Fruit fly (Drosophila melanogaster) whole organism, wandering third instar larva: ENCODE data around the gene Pten.

Source experiments
- CrebA ChIP-seq: fragments of 200-800 bp; sonication (Bioruptor generic); optimal IDR thresholded peaks from 2 replicates; lab custom pipeline; 2016; ENCODE audit warnings: missing biosample characterization, mild to moderate bottlenecking, missing genetic modification characterization, borderline replicate concordance
- Dfd ChIP-seq: fragments of >200 bp; optimal IDR thresholded peaks from 2 replicates; lab custom pipeline; 2017; ENCODE audit warnings: missing biosample characterization, missing genetic modification characterization
- Dif ChIP-seq: fragments of 200-275, 200-300 bp; sonication (Bioruptor generic); optimal IDR thresholded peaks from 2 replicates; lab custom pipeline; 2018; ENCODE audit warnings: missing biosample characterization, missing genetic modification characterization; ENCODE audit not compliant: partially characterized antibody
- GATAd ChIP-seq: sonication (Bioruptor generic); optimal IDR thresholded peaks from 2 replicates; lab custom pipeline; 2016; ENCODE audit warnings: missing biosample characterization, missing genetic modification characterization
- HLH106 ChIP-seq: fragments of 200-800 bp; optimal IDR thresholded peaks from 3 replicates; lab custom pipeline; 2019; ENCODE audit warnings: missing biosample characterization, mild to moderate bottlenecking, missing genetic modification characterization, moderate library complexity
- Hnf4 ChIP-seq: fragments of 200-800 bp; sonication (Bioruptor generic); optimal IDR thresholded peaks from 2 replicates; lab custom pipeline; 2016; ENCODE audit warnings: missing biosample characterization, mild to moderate bottlenecking, missing genetic modification characterization
- Jra ChIP-seq: sonication (Bioruptor generic); optimal IDR thresholded peaks from 2 replicates; lab custom pipeline; 2016; ENCODE audit warnings: missing biosample characterization, missing genetic modification characterization
- Mio ChIP-seq: sonication (Bioruptor generic); optimal IDR thresholded peaks from 2 replicates; lab custom pipeline; 2016; ENCODE audit warnings: missing biosample characterization, missing genetic modification characterization
- Myc ChIP-seq: fragments of >200 bp; optimal IDR thresholded peaks from 2 replicates; lab custom pipeline; 2017
- N ChIP-seq: fragments of >200 bp; optimal IDR thresholded peaks from 2 replicates; lab custom pipeline; 2018; ENCODE audit warnings: missing biosample characterization, missing external identifiers, missing genetic modification characterization
- OdsH ChIP-seq: fragments of 200-800 bp; sonication (Bioruptor generic); optimal IDR thresholded peaks from 2 replicates; lab custom pipeline; 2016; ENCODE audit warnings: missing biosample characterization, mild to moderate bottlenecking, missing genetic modification characterization
- Rel ChIP-seq, 2 experiments: fragments of 200-800 bp; sonication (Bioruptor generic) in 1 of 2; optimal IDR thresholded peaks; 2 replicates in 1 of 2; 3 replicates in 1 of 2; lab custom pipeline; 2016 to 2019; ENCODE audit warnings: mild to moderate bottlenecking in 2 of 2, missing biosample characterization in 2 of 2, missing genetic modification characterization in 2 of 2, moderate library complexity in 1 of 2
- Sp1 ChIP-seq: fragments of 200-800 bp; sonication (Bioruptor generic); optimal IDR thresholded peaks from 3 replicates; lab custom pipeline; 2019; ENCODE audit warnings: missing biosample characterization, mild to moderate bottlenecking, missing genetic modification characterization, moderate library complexity
- Vsx2 ChIP-seq: fragments of 200-300, 225-300 bp; sonication (Bioruptor generic); optimal IDR thresholded peaks from 2 replicates; lab custom pipeline; 2018; ENCODE audit warnings: missing biosample characterization, missing genetic modification characterization; ENCODE audit not compliant: partially characterized antibody
- brk ChIP-seq: fragments of 200-800 bp; sonication (Bioruptor generic); optimal IDR thresholded peaks from 2 replicates; lab custom pipeline; 2016; ENCODE audit warnings: missing biosample characterization, mild to moderate bottlenecking, missing genetic modification characterization
- dl ChIP-seq, 2 experiments: fragments of 175-275, 200-275 bp in 1 of 2; fragments of 200-275 bp in 1 of 2; sonication (Bioruptor generic); optimal IDR thresholded peaks; lab custom pipeline; 2018; ENCODE audit warnings: mild to moderate bottlenecking in 2 of 2, missing biosample characterization in 2 of 2, missing genetic modification characterization in 2 of 2, moderate library complexity in 2 of 2; ENCODE audit not compliant: partially characterized antibody in 2 of 2, insufficient read depth in 1 of 2
- dmrt93B ChIP-seq: fragments of 200-800 bp; sonication (Bioruptor generic); optimal IDR thresholded peaks from 2 replicates; lab custom pipeline; 2018; ENCODE audit warnings: missing biosample characterization, mild to moderate bottlenecking, missing genetic modification characterization
- dsf ChIP-seq: sonication (Bioruptor generic); optimal IDR thresholded peaks from 2 replicates; lab custom pipeline; 2016; ENCODE audit warnings: missing biosample characterization, missing genetic modification characterization, borderline replicate concordance
- ey ChIP-seq: fragments of 200-800 bp; sonication (Bioruptor generic); optimal IDR thresholded peaks from 2 replicates; lab custom pipeline; 2016; ENCODE audit warnings: missing biosample characterization, missing genetic modification characterization
- foxo ChIP-seq, 2 experiments: fragments of 200-800 bp; sonication (Bioruptor generic); optimal IDR thresholded peaks; 2 replicates in 1 of 2; 3 replicates in 1 of 2; lab custom pipeline; 2016 to 2017; ENCODE audit warnings: missing biosample characterization in 2 of 2, missing genetic modification characterization in 2 of 2
- h ChIP-seq: fragments of 200-800 bp; sonication (Bioruptor generic); optimal IDR thresholded peaks from 3 replicates; lab custom pipeline; 2016; ENCODE audit warnings: missing biosample characterization, mild to moderate bottlenecking, missing genetic modification characterization
- lola ChIP-seq: fragments of >200 bp; optimal IDR thresholded peaks from 2 replicates; lab custom pipeline; 2017; ENCODE audit warnings: missing biosample characterization, missing genetic modification characterization
- pan ChIP-seq: fragments of >200 bp; optimal IDR thresholded peaks from 2 replicates; lab custom pipeline; 2017
- psq ChIP-seq: fragments of 200-800 bp; sonication (Bioruptor generic); optimal IDR thresholded peaks from 3 replicates; lab custom pipeline; 2017; ENCODE audit warnings: missing biosample characterization, mild to moderate bottlenecking, missing genetic modification characterization, moderate library complexity
- rgr ChIP-seq: fragments of 200-800 bp; sonication (Bioruptor generic); optimal IDR thresholded peaks from 3 replicates; lab custom pipeline; 2016; ENCODE audit warnings: missing biosample characterization, mild to moderate bottlenecking, missing genetic modification characterization
- sage ChIP-seq: fragments of 200-800 bp; sonication (Bioruptor generic); optimal IDR thresholded peaks from 2 replicates; lab custom pipeline; 2016; ENCODE audit warnings: missing biosample characterization, mild to moderate bottlenecking, missing genetic modification characterization
- tai ChIP-seq: sonication (Bioruptor generic); optimal IDR thresholded peaks from 2 replicates; lab custom pipeline; 2016; ENCODE audit warnings: missing biosample characterization, missing genetic modification characterization
- woc ChIP-seq: sonication (Bioruptor generic); optimal IDR thresholded peaks from 2 replicates; lab custom pipeline; 2016; ENCODE audit warnings: missing biosample characterization, mild to moderate bottlenecking, missing genetic modification characterization

The Pten gene

DNA sequence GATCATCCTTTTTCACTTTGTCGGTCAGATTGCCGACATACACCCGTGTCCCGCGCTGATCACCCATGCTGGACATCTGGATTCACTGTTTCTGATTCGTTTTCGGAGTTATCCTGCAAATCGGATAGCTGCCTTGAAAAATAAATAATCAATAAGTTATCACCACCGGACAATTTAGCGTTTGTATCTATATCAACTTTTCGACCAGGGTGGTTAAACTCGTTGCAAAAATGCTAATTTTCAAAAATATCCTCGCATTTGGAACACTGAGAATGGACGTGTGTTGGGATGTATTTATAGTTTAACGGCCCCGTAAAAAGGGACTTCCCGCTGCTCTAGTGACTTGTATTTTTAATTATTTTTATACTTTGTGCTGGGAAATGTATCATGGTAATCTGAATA, 2.5 kb upstream of the Pten start, which contains the start of gene Rsf1:
Rsf1 (minus strand) TSS at position 212 of the 402 bp plus-strand sequence.
- TF ChIP-seq Rel (GFP tag; optimal IDR thresholded peaks at IDR 0.05; lab: Kevin White, UChicago) (no peak), Rel (tag; optimal IDR thresholded peaks at IDR 0.05; lab: Kevin White, UChicago) (peak; percentile 83), woc (GFP tag; lab: Kevin White, UChicago) (no peak), h (GFP tag; lab: Kevin White, UChicago) (no peak), dl (GFP tag; optimal IDR thresholded peaks at IDR 0.05; lab: Kevin White, UChicago; ENCODE audit: insufficient read depth in 1 of 2, partially characterized antibody in 2 of 2) (peak in 1 of 2 experiments; percentile 22)
- TF ChIP-seq, all 38 proteins: peak for 2

DNA sequence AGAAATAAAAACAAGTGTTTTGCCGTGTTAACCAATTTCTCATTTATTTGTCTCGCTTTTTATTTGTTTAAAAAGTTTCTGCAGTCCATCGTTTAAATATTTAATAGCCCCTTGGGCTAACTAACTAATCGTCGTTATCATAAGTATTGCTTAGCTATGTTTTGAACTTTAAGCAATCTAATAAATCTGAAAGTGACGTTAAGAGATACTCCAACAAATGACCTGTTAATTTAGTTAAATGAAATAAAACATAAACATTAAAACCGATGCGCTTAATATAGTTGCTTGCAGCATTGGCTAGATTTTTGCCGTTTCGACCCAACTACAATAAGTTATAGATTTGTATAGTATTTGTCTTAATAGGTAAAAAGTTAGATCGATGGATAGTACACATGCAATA, 925 bp upstream of the Pten start:
- TF ChIP-seq pan (lab: Kevin White, UChicago), result no peak
- no peak for TF ChIP-seq Vsx2 (GFP tag; lab: Kevin White, UChicago)
- TF ChIP-seq Jra (GFP tag; lab: Kevin White, UChicago), result no peak
- TF ChIP-seq dmrt93B (GFP tag; lab: Kevin White, UChicago), result no peak
- no peak for TF ChIP-seq Myc (lab: Kevin White, UChicago)
- no peak for TF ChIP-seq foxo (GFP tag; optimal IDR thresholded peaks at IDR 0.05; lab: Kevin White, UChicago)
- TF ChIP-seq ey (GFP tag; lab: Kevin White, UChicago), result no peak
- TF ChIP-seq, all 38 proteins: peak for 0

dm6 chr2L:10259960-10260749, 694 bp downstream of the Pten start:
- TF ChIP-seq N (GFP tag; lab: Kevin White, UChicago) (peak; percentile 52), ey (GFP tag; lab: Kevin White, UChicago) (peak; percentile 9), woc (GFP tag; lab: Kevin White, UChicago) (no peak), Dfd (GFP tag; lab: Kevin White, UChicago) (peak; percentile 93), HLH106 (tag; lab: Kevin White, UChicago) (no peak), dl (GFP tag; optimal IDR thresholded peaks at IDR 0.05; lab: Kevin White, UChicago; ENCODE audit: insufficient read depth in 1 of 2, partially characterized antibody in 2 of 2) (no peak)
- TF ChIP-seq, all 38 proteins: peak for 3

dm6 chr2L:10255725-10256158, 5.1 kb downstream of the Pten start, which contains the start of gene CG5676:
Gene CG5676, minus strand, starts transcription at chr2L:10255891.
- no peak for TF ChIP-seq Vsx2 (GFP tag; lab: Kevin White, UChicago)
- no peak for TF ChIP-seq GATAd (GFP tag; lab: Kevin White, UChicago)
- TF ChIP-seq sage (GFP tag; lab: Kevin White, UChicago), result peak; percentile 40
- TF ChIP-seq psq (GFP tag; lab: Kevin White, UChicago), result no peak
- no peak for TF ChIP-seq OdsH (GFP tag; lab: Kevin White, UChicago)
- peak; percentile 41 for TF ChIP-seq woc (GFP tag; lab: Kevin White, UChicago)
- no peak for TF ChIP-seq pan (lab: Kevin White, UChicago)
- TF ChIP-seq N (GFP tag; lab: Kevin White, UChicago), result no peak
- TF ChIP-seq, all 38 proteins: peak for 2

DNA sequence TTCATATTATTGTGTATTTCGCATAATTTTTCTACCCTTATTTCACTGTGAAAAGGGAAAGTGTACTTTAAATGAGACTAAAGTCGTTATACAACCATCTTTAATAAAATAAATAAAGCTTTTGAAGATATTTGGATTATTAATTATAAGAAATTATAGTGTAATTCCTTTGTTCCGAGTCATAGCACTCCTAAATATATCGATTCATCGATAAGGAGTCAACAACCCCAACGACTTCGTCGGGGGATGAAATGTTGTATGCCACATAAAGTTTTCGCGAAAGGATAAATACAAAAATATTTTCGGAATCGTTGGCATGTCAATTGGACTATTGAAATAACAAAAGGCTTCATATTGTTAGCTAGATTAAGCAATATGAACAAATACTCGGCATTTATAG, 9.3 kb downstream of the Pten start, which contains the start of gene Ror:
Ror (plus strand) TSS at position 252 of the 400 bp plus-strand sequence.
- TF ChIP-seq N (GFP tag; lab: Kevin White, UChicago) (no peak), lola (GFP tag; lab: Kevin White, UChicago) (no peak), CrebA (no peak), rgr (GFP tag; lab: Kevin White, UChicago) (no peak), dsf (no peak), foxo (GFP tag; optimal IDR thresholded peaks at IDR 0.05; lab: Kevin White, UChicago) (no peak), Sp1 (GFP tag; lab: Kevin White, UChicago) (no peak), Dif (no peak), tai (GFP tag; lab: Kevin White, UChicago) (no peak), Hnf4 (GFP tag; lab: Kevin White, UChicago) (no peak), brk (GFP tag; lab: Kevin White, UChicago) (no peak), woc (GFP tag; lab: Kevin White, UChicago) (no peak), Rel (GFP tag; optimal IDR thresholded peaks at IDR 0.05; lab: Kevin White, UChicago) (no peak), Rel (tag; optimal IDR thresholded peaks at IDR 0.05; lab: Kevin White, UChicago) (no peak), Mio (no peak)
